Worm (Caenorhabditis elegans): ENCODE results near the gene srg-9.

The srg-9 gene

ce11 chrIII:6207881-6208280, 48.7 kb downstream of the srg-9 start, which contains the start of gene C23G10.2 (continued):
- TF ChIP-seq zag-1 (tag; optimal IDR thresholded peaks at IDR 0.05) (no peak), F26F4.8 (GFP tag; conservative IDR thresholded peaks at IDR 0.05) (no peak), dmd-9 (GFP tag; IDR thresholded peaks at IDR 0.05) (no peak), F49E8.2 (tag; optimal IDR thresholded peaks at IDR 0.05; ENCODE audit: borderline replicate concordance) (peak; percentile 43), Y75B8A.6 (GFP tag; IDR thresholded peaks at IDR 0.05) (0 out of 2 replicates have a peak, but pooled peaks have one; percentile 25), madf-5 (GFP tag; IDR thresholded peaks at IDR 0.05) (no peak), egl-27 (tag; optimal IDR thresholded peaks at IDR 0.05) (no peak), nhr-42 (GFP tag; IDR thresholded peaks at IDR 0.05) (no peak), nhr-41 (GFP tag; IDR thresholded peaks at IDR 0.05) (0 out of 2 replicates have a peak, but pooled peaks have one; percentile 13), pha-4 (GFP tag; IDR thresholded peaks at IDR 0.05) (no peak; the same call in 1 of the 2 replicates), pha-4 (tag; optimal IDR thresholded peaks at IDR 0.05) (no peak), skn-1 (tag; optimal IDR thresholded peaks at IDR 0.05) (no peak), php-3 (GFP tag; IDR thresholded peaks at IDR 0.05) (no peak), spr-3 (GFP tag; optimal IDR thresholded peaks at IDR 0.05) (no peak), Y5F2A.4 (GFP tag; optimal IDR thresholded peaks at IDR 0.05) (no peak), dve-1 (tag; optimal IDR thresholded peaks at IDR 0.05; ENCODE audit: insufficient read depth) (no peak), nhr-10 (tag; optimal IDR thresholded peaks at IDR 0.05) (no peak), lsy-2 (tag; optimal IDR thresholded peaks at IDR 0.05) (no peak), nhr-28 (tag; optimal IDR thresholded peaks at IDR 0.05) (peak; percentile 20), lir-3 (tag; optimal IDR thresholded peaks at IDR 0.05) (no peak), ceh-62 (tag; optimal IDR thresholded peaks at IDR 0.05) (no peak), fos-1 (tag; optimal IDR thresholded peaks at IDR 0.05) (no peak), lin-1 (GFP tag; IDR thresholded peaks at IDR 0.05) (no peak), mep-1 (tag; optimal IDR thresholded peaks at IDR 0.05) (no peak), ceh-44 (GFP tag; IDR thresholded peaks at IDR 0.05) (no peak), lin-39 (tag; optimal IDR thresholded peaks at IDR 0.05) (no peak), cey-2 (tag; optimal IDR thresholded peaks at IDR 0.05; ENCODE audit: borderline replicate concordance, insufficient read depth) (no peak), dpl-1 (GFP tag; optimal IDR thresholded peaks at IDR 0.05) (no peak), ama-1 (optimal IDR thresholded peaks at IDR 0.05) (peak; percentile 78), madf-9 (GFP tag; conservative IDR thresholded peaks at IDR 0.05) (no peak), nhr-76 (tag; optimal IDR thresholded peaks at IDR 0.05) (no peak), nhr-102 (tag; optimal IDR thresholded peaks at IDR 0.05) (no peak), Y105C5A.15 (GFP tag; IDR thresholded peaks at IDR 0.05) (no peak), gei-8 (GFP tag; optimal IDR thresholded peaks at IDR 0.05) (no peak), mes-2 (tag; optimal IDR thresholded peaks at IDR 0.05; ENCODE audit: poor library complexity, severe bottlenecking) (peak; percentile 24), ces-1 (GFP tag; optimal IDR thresholded peaks at IDR 0.05) (no peak), tra-1 (GFP tag; IDR thresholded peaks at IDR 0.05) (no peak), ZK337.2 (GFP tag; IDR thresholded peaks at IDR 0.05) (no peak), D1046.2 (GFP tag; IDR thresholded peaks at IDR 0.05) (no peak), F37D6.2 (tag; optimal IDR thresholded peaks at IDR 0.05) (no peak), zfp-2 (tag; optimal IDR thresholded peaks at IDR 0.05) (no peak), unc-39 (tag; optimal IDR thresholded peaks at IDR 0.05) (no peak), lim-7 (GFP tag; IDR thresholded peaks at IDR 0.05) (no peak), zip-2 (tag; optimal IDR thresholded peaks at IDR 0.05) (no peak), mdl-1 (tag; optimal IDR thresholded peaks at IDR 0.05) (no peak), rbr-2 (tag; optimal IDR thresholded peaks at IDR 0.05) (no peak), T26A8.4 (GFP tag; IDR thresholded peaks at IDR 0.05) (0 out of 2 replicates have a peak, but pooled peaks have one; percentile 7), dmd-6 (GFP tag; IDR thresholded peaks at IDR 0.05) (no peak), aha-1 (tag) (no peak), dmd-8 (GFP tag; IDR thresholded peaks at IDR 0.05) (no peak), arid-1 (GFP tag; conservative IDR thresholded peaks at IDR 0.05) (0 out of 2 replicates have a peak, but pooled peaks have one; percentile 16), ztf-11 (tag; optimal IDR thresholded peaks at IDR 0.05) (no peak), snpc-1.2 (GFP tag; IDR thresholded peaks at IDR 0.05) (no peak)

Data from whole organism, L4 larva.